Fruit fly (Drosophila melanogaster) whole organism, embryonic: Measurements from ENCODE around the gene Fas1.

Experiments used
- CG13287 ChIP-seq: fragments of 200-800 bp; sonication (Bioruptor generic); IDR thresholded peaks from 2 replicates; pipeline ENCODE4 v1.3.6; 2022; ENCODE audit warnings: missing biosample characterization, missing genetic modification characterization; ENCODE audit not compliant: partially characterized antibody
- CG15601 ChIP-seq: fragments of 200-800 bp; sonication (Bioruptor generic); optimal IDR thresholded peaks from 3 replicates; lab custom pipeline; 2019; ENCODE audit warnings: missing biosample characterization, mild to moderate bottlenecking, missing genetic modification characterization, moderate library complexity
- CG1647 ChIP-seq: fragments of 200-800 bp; sonication (Bioruptor generic); optimal IDR thresholded peaks from 3 replicates; lab custom pipeline; 2016; ENCODE audit warnings: missing biosample characterization, missing genetic modification characterization
- CG17186 ChIP-seq: fragments of 200-800 bp; sonication (Bioruptor generic); optimal IDR thresholded peaks from 3 replicates; lab custom pipeline; 2017; ENCODE audit warnings: missing biosample characterization, missing genetic modification reagents, missing genetic modification characterization
- CG17361 ChIP-seq: fragments of 200-800 bp; sonication (Bioruptor generic); IDR thresholded peaks from 3 replicates; pipeline ENCODE4 v1.3.6; 2022; ENCODE audit warnings: missing biosample characterization, missing genetic modification characterization
- CG17385 ChIP-seq: fragments of 200-800 bp; sonication (Bioruptor generic); optimal IDR thresholded peaks from 3 replicates; lab custom pipeline; 2018; ENCODE audit warnings: missing biosample characterization, mild to moderate bottlenecking, missing genetic modification characterization
- CG17612 ChIP-seq: fragments of 200-800 bp; sonication (Bioruptor generic); IDR thresholded peaks from 2 replicates; pipeline ENCODE4 v1.3.6; 2022; ENCODE audit warnings: missing biosample characterization, missing genetic modification characterization
- CG18619 ChIP-seq: fragments of 200-800 bp; sonication (Bioruptor generic); optimal IDR thresholded peaks from 3 replicates; lab custom pipeline; 2017; ENCODE audit warnings: missing biosample characterization, mild to moderate bottlenecking, missing genetic modification characterization
- CG2120 ChIP-seq: fragments of 200-800 bp; sonication (Bioruptor generic); optimal IDR thresholded peaks from 3 replicates; lab custom pipeline; 2016; ENCODE audit warnings: missing biosample characterization, missing genetic modification characterization
- CG2129 ChIP-seq: fragments of 200-800 bp; sonication (Bioruptor generic); IDR thresholded peaks from 2 replicates; pipeline ENCODE4 v1.3.6; 2022; ENCODE audit warnings: missing biosample characterization, missing genetic modification characterization; ENCODE audit not compliant: partially characterized antibody
- CG32772 ChIP-seq: fragments of 200-800 bp; sonication (Bioruptor generic); IDR thresholded peaks from 2 replicates; pipeline ENCODE4 v1.3.6; 2022; ENCODE audit warnings: missing biosample characterization, missing genetic modification characterization
- CG3847 ChIP-seq: fragments of 200-800 bp; sonication (Bioruptor generic); IDR thresholded peaks from 2 replicates; pipeline ENCODE4 v1.3.6; 2022; ENCODE audit warnings: missing biosample characterization, missing genetic modification characterization
- CG3995 ChIP-seq: fragments of 200-800 bp; sonication (Bioruptor generic); optimal IDR thresholded peaks from 3 replicates; lab custom pipeline; 2016; ENCODE audit warnings: missing biosample characterization, missing genetic modification characterization
- CG4282 ChIP-seq: fragments of 200-800 bp; sonication (Bioruptor generic); optimal IDR thresholded peaks from 2 replicates; lab custom pipeline; 2016; ENCODE audit warnings: missing biosample characterization, missing genetic modification characterization
- CG7928 ChIP-seq: fragments of 200-800 bp; sonication (Bioruptor generic); optimal IDR thresholded peaks from 2 replicates; lab custom pipeline; 2017; ENCODE audit warnings: missing biosample characterization, mild to moderate bottlenecking, missing genetic modification characterization
- CG9437 ChIP-seq: fragments of 200-800 bp; sonication (Bioruptor generic); optimal IDR thresholded peaks from 2 replicates; lab custom pipeline; 2018; ENCODE audit warnings: missing biosample characterization, mild to moderate bottlenecking, missing genetic modification characterization
- CG9609 ChIP-seq: fragments of 200-800 bp; sonication (Bioruptor generic); optimal IDR thresholded peaks from 3 replicates; lab custom pipeline; 2016; ENCODE audit warnings: missing biosample characterization, missing genetic modification characterization
- CG9817 ChIP-seq: fragments of 200-800 bp; sonication (Bioruptor generic); optimal IDR thresholded peaks from 2 replicates; lab custom pipeline; 2018; ENCODE audit warnings: missing biosample characterization, mild to moderate bottlenecking, missing genetic modification characterization, moderate library complexity
- CrebB ChIP-seq: fragments of 200-800 bp; sonication (Bioruptor generic); optimal IDR thresholded peaks from 3 replicates; lab custom pipeline; 2018; ENCODE audit warnings: missing biosample characterization, mild to moderate bottlenecking, missing genetic modification characterization
- Drgx ChIP-seq: fragments of 200-800 bp; sonication (Bioruptor generic); IDR thresholded peaks from 2 replicates; pipeline ENCODE4 v1.3.6; 2022; ENCODE audit warnings: missing biosample characterization, missing genetic modification characterization
- Fer1 ChIP-seq: fragments of 200-800 bp; sonication (Bioruptor generic); optimal IDR thresholded peaks from 2 replicates; lab custom pipeline; 2017; ENCODE audit warnings: missing biosample characterization, mild to moderate bottlenecking, missing genetic modification characterization
- Hmx ChIP-seq: fragments of 200-800 bp; sonication (Bioruptor generic); optimal IDR thresholded peaks from 2 replicates; lab custom pipeline; 2016; ENCODE audit warnings: missing biosample characterization, missing genetic modification characterization
- Kr ChIP-seq: fragments of 200-800 bp; sonication (Bioruptor generic); optimal IDR thresholded peaks from 2 replicates; lab custom pipeline; 2017; ENCODE audit warnings: missing biosample characterization, mild to moderate bottlenecking, missing genetic modification characterization
- Myb ChIP-seq: fragments of 200-800 bp; sonication (Bioruptor generic); optimal IDR thresholded peaks from 2 replicates; lab custom pipeline; 2016; ENCODE audit warnings: missing biosample characterization, missing genetic modification characterization
- Optix ChIP-seq: fragments of 200-800 bp; sonication (Bioruptor generic); IDR thresholded peaks from 3 replicates; pipeline ENCODE4 v1.3.6; 2022; ENCODE audit warnings: missing biosample characterization, missing genetic modification characterization
- PHDP ChIP-seq: fragments of 200-800 bp; sonication (Bioruptor generic); optimal IDR thresholded peaks from 3 replicates; lab custom pipeline; 2018; ENCODE audit warnings: missing biosample characterization, mild to moderate bottlenecking, missing genetic modification characterization, moderate library complexity
- Side ChIP-seq: fragments of 200-800 bp; sonication (Bioruptor generic); optimal IDR thresholded peaks from 2 replicates; lab custom pipeline; 2016; ENCODE audit warnings: missing biosample characterization, missing genetic modification characterization
- Trl ChIP-seq, 3 experiments: fragments of >200 bp in 2 of 3; fragments of 200-800 bp in 1 of 3; sonication (Bioruptor generic) in 1 of 3; optimal IDR thresholded peaks; 2 replicates in 1 of 3; 3 replicates in 2 of 3; lab custom pipeline; 2016 to 2017; ENCODE audit warnings: missing biosample characterization in 1 of 3, missing genetic modification characterization in 1 of 3
- ash1 ChIP-seq: fragments of 200-800 bp; sonication (Bioruptor generic); optimal IDR thresholded peaks from 2 replicates; lab custom pipeline; 2018; ENCODE audit warnings: missing biosample characterization, mild to moderate bottlenecking, missing genetic modification characterization
- br ChIP-seq: fragments of >200 bp; optimal IDR thresholded peaks from 2 replicates; lab custom pipeline; 2017
- chif ChIP-seq, 2 experiments: fragments of 200-800 bp; sonication (Bioruptor generic); optimal IDR thresholded peaks; 3 replicates each; lab custom pipeline; 2016; ENCODE audit warnings: missing biosample characterization in 2 of 2, missing genetic modification characterization in 2 of 2
- chm ChIP-seq: fragments of 200-800 bp; sonication (Bioruptor generic); IDR thresholded peaks from 2 replicates; pipeline ENCODE4 v1.3.6; 2022; ENCODE audit warnings: missing biosample characterization, missing genetic modification characterization
- crp ChIP-seq, 2 experiments: fragments of 200-800 bp; sonication (Bioruptor generic); optimal IDR thresholded peaks; 2 replicates in 1 of 2; 3 replicates in 1 of 2; lab custom pipeline; 2017; ENCODE audit warnings: missing biosample characterization in 2 of 2, missing genetic modification characterization in 2 of 2, mild to moderate bottlenecking in 1 of 2, moderate library complexity in 1 of 2
- dan ChIP-seq: fragments of 200-800 bp; sonication (Bioruptor generic); IDR thresholded peaks from 2 replicates; pipeline ENCODE4 v1.3.6; 2022; ENCODE audit warnings: missing biosample characterization, missing genetic modification characterization
- ewg ChIP-seq: fragments of 200-800 bp; sonication (Bioruptor generic); optimal IDR thresholded peaks from 3 replicates; lab custom pipeline; 2017; ENCODE audit warnings: mild to moderate bottlenecking, missing biosample characterization, missing genetic modification reagents, missing genetic modification characterization
- exex ChIP-seq: fragments of 200-800 bp; sonication (Bioruptor generic); optimal IDR thresholded peaks from 4 replicates; lab custom pipeline; 2018; ENCODE audit warnings: missing biosample characterization, mild to moderate bottlenecking, missing genetic modification characterization, moderate library complexity
- gcm ChIP-seq: fragments of 200-800 bp; sonication (Bioruptor generic); optimal IDR thresholded peaks from 2 replicates; lab custom pipeline; 2019; ENCODE audit warnings: missing biosample characterization, mild to moderate bottlenecking, missing genetic modification characterization, moderate library complexity
- gro ChIP-seq: fragments of 200-800 bp; sonication (Bioruptor generic); optimal IDR thresholded peaks from 2 replicates; lab custom pipeline; 2016; ENCODE audit warnings: missing biosample characterization, missing genetic modification characterization
- lov ChIP-seq, 2 experiments: fragments of 200-800 bp in 1 of 2; fragments of >200 bp in 1 of 2; sonication (Bioruptor generic) in 1 of 2; IDR thresholded peaks in 1 of 2; optimal IDR thresholded peaks in 1 of 2; 2 replicates in 1 of 2; 3 replicates in 1 of 2; pipeline versions ENCODE4 v1.3.6 to Lab custom; 2017 to 2022; ENCODE audit warnings: missing biosample characterization in 1 of 2, missing genetic modification characterization in 1 of 2
- mld ChIP-seq: fragments of 200-800 bp; sonication (Bioruptor generic); IDR thresholded peaks from 3 replicates; pipeline ENCODE4 v1.3.6; 2022; ENCODE audit warnings: missing biosample characterization, missing genetic modification characterization; ENCODE audit not compliant: partially characterized antibody
- nom ChIP-seq: fragments of 200-800 bp; sonication (Bioruptor generic); optimal IDR thresholded peaks from 2 replicates; lab custom pipeline; 2017; ENCODE audit warnings: missing biosample characterization, missing genetic modification characterization, mild to moderate bottlenecking, moderate library complexity, missing genetic modification reagents
- ranshi ChIP-seq: fragments of 200-800 bp; sonication (Bioruptor generic); IDR thresholded peaks from 2 replicates; pipeline ENCODE4 v1.3.6; 2022; ENCODE audit warnings: missing biosample characterization, missing genetic modification characterization
- sens ChIP-seq: fragments of 200-800 bp; sonication (Bioruptor generic); peaks from one replicate; lab custom pipeline; 2016; ENCODE audit warnings: missing biosample characterization, missing genetic modification characterization
- shn ChIP-seq: fragments of 200-800 bp; sonication (Bioruptor generic); optimal IDR thresholded peaks from 3 replicates; lab custom pipeline; 2016; ENCODE audit warnings: missing biosample characterization, missing genetic modification characterization
- sna ChIP-seq: fragments of 200-800 bp; sonication (Bioruptor generic); IDR thresholded peaks from 2 replicates; pipeline ENCODE4 v1.3.6; 2022; ENCODE audit warnings: missing biosample characterization, missing genetic modification characterization; ENCODE audit not compliant: partially characterized antibody
- sr ChIP-seq: fragments of 200-800 bp; sonication (Bioruptor generic); IDR thresholded peaks from 3 replicates; pipeline ENCODE4 v1.3.6; 2022; ENCODE audit warnings: missing biosample characterization, missing genetic modification characterization
- stwl ChIP-seq: fragments of 200-800 bp; sonication (Bioruptor generic); optimal IDR thresholded peaks from 3 replicates; lab custom pipeline; 2018; ENCODE audit warnings: missing biosample characterization, mild to moderate bottlenecking, missing genetic modification characterization, moderate library complexity
- tll ChIP-seq, 2 experiments: fragments of 200-800 bp in 1 of 2; fragments of >200 bp in 1 of 2; sonication (Bioruptor generic) in 1 of 2; optimal IDR thresholded peaks; 2 replicates each; lab custom pipeline; 2017 to 2019; ENCODE audit warnings: missing biosample characterization in 2 of 2, missing genetic modification characterization in 2 of 2, mild to moderate bottlenecking in 1 of 2, moderate library complexity in 1 of 2
- toy ChIP-seq: fragments of 200-800 bp; sonication (Bioruptor generic); IDR thresholded peaks from 2 replicates; pipeline ENCODE4 v1.3.6; 2022; ENCODE audit warnings: missing biosample characterization, missing genetic modification characterization
- unpg ChIP-seq: fragments of 200-800 bp; sonication (Bioruptor generic); optimal IDR thresholded peaks from 3 replicates; lab custom pipeline; 2018; ENCODE audit warnings: missing biosample characterization, mild to moderate bottlenecking, missing genetic modification characterization, moderate library complexity
- yki ChIP-seq: fragments of >200 bp; optimal IDR thresholded peaks from 3 replicates; lab custom pipeline; 2018

Gene Fas1

DNA sequence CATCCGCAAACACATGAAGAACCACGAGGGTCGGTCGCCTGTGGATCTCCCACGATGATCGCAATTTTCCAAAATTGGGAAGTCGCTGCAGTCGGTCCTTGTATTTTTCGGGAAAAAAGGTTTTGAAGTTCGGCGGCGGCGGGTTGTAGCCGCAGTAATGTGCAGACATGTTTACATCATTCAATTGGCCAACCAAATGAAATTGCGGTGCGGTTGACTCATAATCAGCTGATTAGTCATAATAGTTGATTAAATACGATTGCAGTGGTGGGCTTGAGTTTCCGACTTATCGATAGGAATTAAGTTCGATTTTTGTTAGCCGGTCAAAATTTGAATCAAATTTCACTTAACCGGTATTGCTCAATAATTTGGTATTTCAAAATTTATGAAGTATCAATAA, 27.1 kb downstream of the Fas1 start, which contains the start of gene CG14907 (continued):
- TF ChIP-seq Side (peak; percentile 1), CG7928 (GFP tag; lab: Kevin White, UChicago) (no peak), yki (lab: Kevin White, UChicago) (no peak), CG13287 (GFP tag; lab: Robert Waterston, UW) (peak; percentile 82), Optix (GFP tag; lab: Robert Waterston, UW) (no peak), sens (GFP tag; lab: Kevin White, UChicago) (peak; percentile 67), CG9437 (GFP tag; lab: Kevin White, UChicago) (no peak), sr (GFP tag; lab: Robert Waterston, UW) (no peak), dan (no peak), exex (tag; lab: Kevin White, UChicago) (peak; percentile 40), CG18619 (GFP tag; lab: Kevin White, UChicago) (no peak), CG4282 (GFP tag; lab: Kevin White, UChicago) (no peak), Fer1 (peak; percentile 46), CG9817 (no peak), CG2120 (GFP tag; lab: Kevin White, UChicago) (no peak), nom (no peak), CG32772 (GFP tag; lab: Robert Waterston, UW) (no peak), toy (no peak), CG17612 (no peak), sna (GFP tag; lab: Robert Waterston, UW) (peak; percentile 75), ranshi (GFP tag; lab: Robert Waterston, UW) (no peak), lov (optimal IDR thresholded peaks at IDR 0.05; lab: Kevin White, UChicago) (no peak), lov (GFP tag; IDR thresholded peaks at IDR 0.05; lab: Robert Waterston, UW) (no peak), CrebB (tag; lab: Kevin White, UChicago) (peak; percentile 20), crp (GFP tag; optimal IDR thresholded peaks at IDR 0.05; lab: Kevin White, UChicago) (peak in 1 of 2 experiments; percentile 84), Kr (GFP tag; lab: Kevin White, UChicago) (no peak), gro (GFP tag; lab: Kevin White, UChicago) (no peak), CG17186 (no peak), CG17361 (GFP tag; lab: Robert Waterston, UW) (no peak), Myb (GFP tag; lab: Kevin White, UChicago) (peak; percentile 49), stwl (tag; lab: Kevin White, UChicago) (peak; percentile 53), CG17385 (GFP tag; lab: Kevin White, UChicago) (no peak), mld (GFP tag; lab: Robert Waterston, UW) (peak; percentile 44; the same call in 1 of the 3 replicates), gcm (GFP tag; lab: Kevin White, UChicago) (no peak), Drgx (GFP tag; lab: Robert Waterston, UW) (no peak), tll (GFP tag; optimal IDR thresholded peaks at IDR 0.05; lab: Kevin White, UChicago) (no peak), chif (GFP tag; optimal IDR thresholded peaks at IDR 0.05; lab: Kevin White, UChicago) (no peak), ash1 (no peak), Hmx (GFP tag; lab: Kevin White, UChicago) (no peak), br (no peak), unpg (no peak), CG9609 (GFP tag; lab: Kevin White, UChicago) (no peak), PHDP (tag; lab: Kevin White, UChicago) (peak; percentile 7), ewg (no peak), CG2129 (GFP tag; lab: Robert Waterston, UW) (no peak), CG15601 (tag; lab: Kevin White, UChicago) (no peak), chm (0 out of 2 replicates have a peak, but pooled peaks have one; percentile 35), shn (GFP tag; lab: Kevin White, UChicago) (no peak), CG1647 (GFP tag; lab: Kevin White, UChicago) (no peak), CG3847 (GFP tag; lab: Robert Waterston, UW) (no peak), CG3995 (GFP tag; lab: Kevin White, UChicago) (no peak), Trl (optimal IDR thresholded peaks at IDR 0.05; lab: Kevin White, UChicago) (no peak), Trl (GFP tag; optimal IDR thresholded peaks at IDR 0.05; lab: Kevin White, UChicago) (no peak)
